2 fruit fly cellular contexts compared by ENCODE assay signal in genomic region chrX:3739889-3740187, dm6.
TF ChIP-seq lines count a peak whose summit lies in the region.

No protein-coding gene starts in this region.

- no peak for TF ChIP-seq CTCF in whole organism, embryonic (GFP tag; optimal IDR thresholded peaks at IDR 0.05; lab: Kevin White, UChicago)

TF ChIP-seq in whole organism, embryonic, 481 proteins besides CTCF, POLR2A, EP300 and RAD21 (continues in another document):
- TF ChIP-seq ind (GFP tag; optimal IDR thresholded peaks at IDR 0.05; lab: Kevin White, UChicago) (no peak), fd64A (GFP tag; optimal IDR thresholded peaks at IDR 0.05; lab: Kevin White, UChicago) (no peak), CG6791 (GFP tag; IDR thresholded peaks at IDR 0.05; lab: Robert Waterston, UW; ENCODE audit: partially characterized antibody) (no peak), vvl (GFP tag; IDR thresholded peaks at IDR 0.05; lab: Robert Waterston, UW) (0 out of 2 replicates have a peak, but pooled peaks have one; percentile 32), ro (GFP tag; IDR thresholded peaks at IDR 0.05; lab: Robert Waterston, UW) (no peak), CG2889 (GFP tag; IDR thresholded peaks at IDR 0.05; lab: Robert Waterston, UW) (no peak), CG15073 (GFP tag; optimal IDR thresholded peaks at IDR 0.05; lab: Kevin White, UChicago) (no peak), tup (GFP tag; optimal IDR thresholded peaks at IDR 0.05; lab: Kevin White, UChicago) (no peak), CG4328 (GFP tag; optimal IDR thresholded peaks at IDR 0.05; lab: Kevin White, UChicago) (no peak), cwo (GFP tag; optimal IDR thresholded peaks at IDR 0.05; lab: Kevin White, UChicago) (no peak), h (optimal IDR thresholded peaks at IDR 0.05; lab: Kevin White, UChicago) (no peak), nerfin-1 (tag; optimal IDR thresholded peaks at IDR 0.05; lab: Kevin White, UChicago) (no peak), B-H2 (GFP tag; optimal IDR thresholded peaks at IDR 0.05; lab: Kevin White, UChicago) (no peak), ase (GFP tag; IDR thresholded peaks at IDR 0.05; lab: Robert Waterston, UW) (no peak), CG18262 (tag; optimal IDR thresholded peaks at IDR 0.05; lab: Kevin White, UChicago) (no peak), zf30C (GFP tag; optimal IDR thresholded peaks at IDR 0.05; lab: Kevin White, UChicago) (peak; percentile 51), fd3F (GFP tag; optimal IDR thresholded peaks at IDR 0.05; lab: Kevin White, UChicago) (no peak), CG1529 (GFP tag; optimal IDR thresholded peaks at IDR 0.05; lab: Kevin White, UChicago) (no peak), CG9876 (GFP tag; optimal IDR thresholded peaks at IDR 0.05; lab: Kevin White, UChicago) (no peak), CG3281 (GFP tag; optimal IDR thresholded peaks at IDR 0.05; lab: Kevin White, UChicago) (no peak), ssp (GFP tag; IDR thresholded peaks at IDR 0.05; lab: Robert Waterston, UW) (no peak), Chrac-16 (GFP tag; optimal IDR thresholded peaks at IDR 0.05; lab: Kevin White, UChicago) (no peak), CG12299 (tag; optimal IDR thresholded peaks at IDR 0.05; lab: Kevin White, UChicago) (no peak), ems (GFP tag; optimal IDR thresholded peaks at IDR 0.05; lab: Kevin White, UChicago) (no peak), nau (GFP tag; optimal IDR thresholded peaks at IDR 0.05; lab: Kevin White, UChicago) (no peak), emc (GFP tag; optimal IDR thresholded peaks at IDR 0.05; lab: Kevin White, UChicago) (no peak), Meics (GFP tag; optimal IDR thresholded peaks at IDR 0.05; lab: Kevin White, UChicago) (no peak), hb (GFP tag; IDR thresholded peaks at IDR 0.05; lab: Robert Waterston, UW; ENCODE audit: partially characterized antibody) (no peak), NC2β (GFP tag; optimal IDR thresholded peaks at IDR 0.05; lab: Kevin White, UChicago) (peak; percentile 15), her (GFP tag; optimal IDR thresholded peaks at IDR 0.05; lab: Kevin White, UChicago) (peak; percentile 30), Jarid2 (GFP tag; optimal IDR thresholded peaks at IDR 0.05; lab: Kevin White, UChicago) (peak; percentile 5), CG8478 (optimal IDR thresholded peaks at IDR 0.05; lab: Kevin White, UChicago) (no peak), CG17385 (GFP tag; optimal IDR thresholded peaks at IDR 0.05; lab: Kevin White, UChicago) (no peak), CG10462 (GFP tag; optimal IDR thresholded peaks at IDR 0.05; lab: Kevin White, UChicago) (no peak), Doc2 (GFP tag; IDR thresholded peaks at IDR 0.05; lab: Robert Waterston, UW) (no peak), pum (GFP tag; optimal IDR thresholded peaks at IDR 0.05; lab: Kevin White, UChicago) (no peak), CG11247 (GFP tag; IDR thresholded peaks at IDR 0.05; lab: Robert Waterston, UW) (no peak), CG9797 (GFP tag; optimal IDR thresholded peaks at IDR 0.05; lab: Kevin White, UChicago) (no peak), gem (tag; optimal IDR thresholded peaks at IDR 0.05; lab: Kevin White, UChicago) (no peak), Hr78 (GFP tag; optimal IDR thresholded peaks at IDR 0.05; lab: Kevin White, UChicago) (no peak), fd96Cb (tag; optimal IDR thresholded peaks at IDR 0.05; lab: Kevin White, UChicago) (no peak), CG17912 (GFP tag; optimal IDR thresholded peaks at IDR 0.05; lab: Kevin White, UChicago) (no peak), dysf (GFP tag; IDR thresholded peaks at IDR 0.05; lab: Robert Waterston, UW) (0 out of 3 replicates have a peak, but pooled peaks have one; percentile 4), Sox100B (GFP tag; optimal IDR thresholded peaks at IDR 0.05; lab: Kevin White, UChicago) (no peak), sens (GFP tag; lab: Kevin White, UChicago) (no peak), fd102C (GFP tag; optimal IDR thresholded peaks at IDR 0.05; lab: Kevin White, UChicago) (no peak), Dip2 (GFP tag; IDR thresholded peaks at IDR 0.05; lab: Robert Waterston, UW) (no peak), lmd (GFP tag; IDR thresholded peaks at IDR 0.05; lab: Robert Waterston, UW) (no peak)

TF ChIP-seq in whole organism, prepupa, 60 proteins besides CTCF, POLR2A, EP300 and RAD21:
- no peak for TF ChIP-seq dac (GFP tag; optimal IDR thresholded peaks at IDR 0.05; lab: Kevin White, UChicago)
- peak; percentile 30 for TF ChIP-seq fkh (GFP tag; optimal IDR thresholded peaks at IDR 0.05; lab: Kevin White, UChicago)
- TF ChIP-seq fd85E (GFP tag; optimal IDR thresholded peaks at IDR 0.05; lab: Kevin White, UChicago): no peak
- no peak for TF ChIP-seq CG15336 (GFP tag; IDR thresholded peaks at IDR 0.05; lab: Robert Waterston, UW)
- no peak for TF ChIP-seq dsx (GFP tag; optimal IDR thresholded peaks at IDR 0.05; lab: Kevin White, UChicago; ENCODE audit: poor library complexity, severe bottlenecking)
- no peak for TF ChIP-seq Eip78C (GFP tag; lab: Kevin White, UChicago)
- TF ChIP-seq Gug (GFP tag; IDR thresholded peaks at IDR 0.05; lab: Robert Waterston, UW): no peak
